Worm (Caenorhabditis elegans): ENCODE measurements around the gene R05A10.2.

R05A10.2 gene

ce11 chrIV:14228069-14228468, 51.0 kb downstream of the R05A10.2 start, which contains the start of gene F02H6.7 (continued):
- no peak for TF ChIP-seq duxl-1 (tag; optimal IDR thresholded peaks at IDR 0.05; ENCODE audit: poor library complexity)
- no peak for TF ChIP-seq ceh-28 (tag; optimal IDR thresholded peaks at IDR 0.05)

All from whole organism, L4 larva.